Worm (Caenorhabditis elegans): ENCODE measurements around the gene M04G7.2.

M04G7.2 gene

DNA sequence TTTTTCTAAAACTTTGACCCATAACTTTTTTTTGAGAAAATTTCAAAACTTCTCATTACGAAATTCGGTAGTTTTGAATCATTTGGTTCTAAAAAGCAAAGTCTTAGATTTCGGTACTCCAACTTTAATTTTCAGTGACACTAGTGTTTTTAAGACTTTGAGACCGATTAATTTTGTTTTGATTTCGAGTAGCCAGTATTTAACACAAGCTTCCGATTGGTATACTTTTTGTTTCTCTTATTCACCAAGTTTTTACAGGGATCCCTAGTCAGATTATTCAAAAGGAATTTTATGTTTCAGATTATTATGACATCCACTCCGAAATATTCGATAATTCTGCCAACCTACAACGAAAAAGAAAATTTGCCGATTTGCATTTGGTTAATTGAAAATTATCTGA lies 15.5 kb downstream of the M04G7.2 start, which contains the start of gene dpm-1:
dpm-1 (plus strand) TSS at position 301 of the 400 bp plus-strand sequence.
- TF ChIP-seq mab-5 (tag; optimal IDR thresholded peaks at IDR 0.05) (no peak), nhr-76 (tag; optimal IDR thresholded peaks at IDR 0.05) (no peak)

DNA sequence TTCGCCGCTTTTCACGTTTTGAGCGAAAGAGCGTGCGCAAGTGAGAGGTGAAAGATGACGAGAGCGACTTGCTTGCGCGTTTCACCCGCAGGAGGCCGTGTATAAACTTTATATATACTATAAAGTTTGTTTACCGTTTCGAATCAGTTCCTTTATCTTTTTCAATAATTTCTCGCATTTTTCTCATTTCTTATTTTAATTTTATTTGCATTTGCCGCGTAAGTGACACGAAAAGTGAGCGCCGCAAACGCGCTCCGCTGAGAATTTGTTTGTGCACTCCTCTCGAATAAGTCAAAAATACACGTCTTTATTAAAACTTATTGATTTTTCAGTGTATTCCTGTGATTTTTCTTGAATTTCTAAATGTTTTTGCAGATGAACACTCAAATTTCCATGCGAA lies 17.2 kb downstream of the M04G7.2 start, which contains the start of gene mrpl-55:
mrpl-55 (plus strand) TSS at position 364 of the 400 bp plus-strand sequence.
- TF ChIP-seq cnd-1 (tag; optimal IDR thresholded peaks at IDR 0.05) (peak; percentile 31), lin-13 (tag; optimal IDR thresholded peaks at IDR 0.05) (peak; percentile 74), tbx-8 (GFP tag; optimal IDR thresholded peaks at IDR 0.05) (no peak), elt-1 (tag; optimal IDR thresholded peaks at IDR 0.05; ENCODE audit: borderline replicate concordance, insufficient read depth) (no peak), nhr-2 (tag; optimal IDR thresholded peaks at IDR 0.05) (no peak), lin-32 (GFP tag; optimal IDR thresholded peaks at IDR 0.05) (no peak), snpc-4 (tag; optimal IDR thresholded peaks at IDR 0.05) (no peak), sptf-1 (tag; optimal IDR thresholded peaks at IDR 0.05) (peak; percentile 64), ceh-39 (tag; optimal IDR thresholded peaks at IDR 0.05) (peak; percentile 53), nhr-237 (tag; optimal IDR thresholded peaks at IDR 0.05) (peak; percentile 80), ceh-83 (GFP tag; optimal IDR thresholded peaks at IDR 0.05) (no peak), mep-1 (tag; optimal IDR thresholded peaks at IDR 0.05) (peak; percentile 94), ces-1 (GFP tag; optimal IDR thresholded peaks at IDR 0.05) (peak; percentile 82), flh-1 (GFP tag; optimal IDR thresholded peaks at IDR 0.05) (no peak), lsy-2 (tag; optimal IDR thresholded peaks at IDR 0.05) (peak; percentile 79), drap-1 (GFP tag; optimal IDR thresholded peaks at IDR 0.05) (no peak), pha-4 (tag; optimal IDR thresholded peaks at IDR 0.05) (peak; percentile 58), ceh-43 (GFP tag; optimal IDR thresholded peaks at IDR 0.05) (no peak), sem-2 (GFP tag; optimal IDR thresholded peaks at IDR 0.05) (no peak)

DNA sequence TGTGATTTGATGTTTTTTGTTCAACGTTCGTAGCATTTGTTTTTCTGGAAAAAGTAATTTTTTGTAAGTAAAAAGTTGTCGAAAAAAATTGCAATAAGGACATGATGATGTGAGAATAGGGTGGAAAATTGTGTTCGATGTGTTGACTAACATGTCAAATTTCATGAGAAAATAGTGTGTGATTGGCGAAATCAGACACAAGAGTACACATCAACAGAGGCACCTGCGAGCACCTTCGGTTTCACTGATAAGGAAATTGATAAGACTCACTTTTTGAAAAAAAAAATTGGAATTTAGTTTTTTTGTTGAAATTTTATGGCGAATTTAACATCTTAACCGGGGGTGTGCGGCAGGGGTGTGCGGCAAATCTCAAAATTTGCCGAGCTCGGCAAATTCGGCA lies 20.3 kb downstream of the M04G7.2 start, which contains the start of gene hum-8:
hum-8 (minus strand) TSS at position 46 of the 400 bp plus-strand sequence.
- TF ChIP-seq sptf-1 (tag; optimal IDR thresholded peaks at IDR 0.05) (no peak), blmp-1 (tag; optimal IDR thresholded peaks at IDR 0.05) (no peak), zip-8 (tag; optimal IDR thresholded peaks at IDR 0.05) (no peak), nhr-237 (tag; optimal IDR thresholded peaks at IDR 0.05) (no peak), mab-5 (tag; optimal IDR thresholded peaks at IDR 0.05) (no peak), lin-13 (tag; optimal IDR thresholded peaks at IDR 0.05) (no peak), elt-3 (tag; optimal IDR thresholded peaks at IDR 0.05) (no peak), bed-3 (GFP tag; optimal IDR thresholded peaks at IDR 0.05) (no peak), ces-1 (GFP tag; optimal IDR thresholded peaks at IDR 0.05) (no peak), ceh-39 (tag; optimal IDR thresholded peaks at IDR 0.05) (no peak), ham-2 (GFP tag; optimal IDR thresholded peaks at IDR 0.05) (no peak), unc-120 (tag; optimal IDR thresholded peaks at IDR 0.05; ENCODE audit: poor library complexity, severe bottlenecking) (no peak)

DNA sequence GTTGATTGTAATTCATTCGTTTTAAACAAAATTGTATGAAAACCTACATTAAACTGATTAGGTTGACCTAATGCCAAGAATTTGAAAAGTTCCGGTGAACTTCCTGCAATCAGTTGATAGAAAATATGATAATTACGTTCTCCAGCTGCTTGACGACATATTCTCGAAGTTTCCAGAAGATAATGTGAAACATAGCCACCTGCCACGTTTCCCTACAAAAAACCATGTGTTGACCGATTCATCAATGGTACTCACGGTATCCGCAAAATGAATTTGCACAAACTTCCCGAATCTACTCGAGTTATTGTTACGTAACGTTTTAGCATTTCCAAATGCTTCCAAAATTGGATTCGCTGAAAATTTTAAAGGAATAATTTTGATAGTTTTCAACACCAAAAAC lies 22.4 kb downstream of the M04G7.2 start:
- TF ChIP-seq nhr-76 (tag; optimal IDR thresholded peaks at IDR 0.05) = no peak
- TF ChIP-seq drap-1 (GFP tag; optimal IDR thresholded peaks at IDR 0.05) = no peak
- no peak for TF ChIP-seq tbx-8 (GFP tag; optimal IDR thresholded peaks at IDR 0.05)
- TF ChIP-seq ceh-43 (GFP tag; optimal IDR thresholded peaks at IDR 0.05) = no peak
- no peak for TF ChIP-seq lin-13 (tag; optimal IDR thresholded peaks at IDR 0.05)
- no peak for TF ChIP-seq lsy-2 (tag; optimal IDR thresholded peaks at IDR 0.05)
- no peak for TF ChIP-seq sptf-1 (tag; optimal IDR thresholded peaks at IDR 0.05)
- no peak for TF ChIP-seq ceh-83 (GFP tag; optimal IDR thresholded peaks at IDR 0.05)
- no peak for TF ChIP-seq nhr-2 (tag; optimal IDR thresholded peaks at IDR 0.05)
- no peak for TF ChIP-seq nhr-237 (tag; optimal IDR thresholded peaks at IDR 0.05)
- TF ChIP-seq mab-5 (tag; optimal IDR thresholded peaks at IDR 0.05) = no peak
- no peak for TF ChIP-seq flh-1 (GFP tag; optimal IDR thresholded peaks at IDR 0.05)
- no peak for TF ChIP-seq nhr-28 (tag; optimal IDR thresholded peaks at IDR 0.05)
- no peak for TF ChIP-seq M03D4.4 (tag; optimal IDR thresholded peaks at IDR 0.05)
- TF ChIP-seq cnd-1 (tag; optimal IDR thresholded peaks at IDR 0.05) = no peak

DNA sequence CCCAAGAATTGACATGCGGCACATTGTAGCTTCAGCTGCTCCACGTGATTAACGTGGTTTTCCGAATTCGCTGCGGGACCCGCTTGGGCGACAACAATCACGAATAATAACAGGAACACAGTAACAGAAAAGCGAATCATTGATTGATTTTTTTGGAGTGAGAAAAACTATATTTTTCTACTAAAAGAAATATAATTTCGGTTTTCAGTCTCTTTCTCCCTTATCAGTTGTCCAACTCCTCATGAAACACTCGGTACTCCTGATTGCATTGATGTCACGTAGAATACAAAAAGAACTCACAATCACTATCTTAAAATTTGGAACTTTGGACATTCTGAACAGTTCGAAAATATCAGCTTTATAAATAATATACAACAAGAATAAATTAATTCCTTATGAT lies 32.0 kb downstream of the M04G7.2 start, which contains the start of gene Y66H1A.5:
Y66H1A.5 (minus strand) TSS at position 265 of the 400 bp plus-strand sequence.
- TF ChIP-seq ztf-11 (tag; optimal IDR thresholded peaks at IDR 0.05) (no peak), ham-2 (GFP tag; optimal IDR thresholded peaks at IDR 0.05) (no peak)
